Worm (Caenorhabditis elegans) whole organism, L4/young adult: ENCODE measurements around the gene eel-1.

Source experiments
- W03F9.2 ChIP-seq: fragments of 150-350 bp; optimal IDR thresholded peaks from 2 replicates; lab custom pipeline; 2014; ENCODE audit warnings: missing biosample characterization, missing genetic modification characterization
- dao-5 ChIP-seq: sonication (generic microtip); optimal IDR thresholded peaks from 2 replicates; lab custom pipeline; 2016; ENCODE audit warnings: missing genotype, missing genetic modification characterization, moderate library complexity, missing compliant biosample characterization
- him-1 ChIP-seq: sonication (generic microtip); optimal IDR thresholded peaks from 2 replicates; lab custom pipeline; 2016; ENCODE audit warnings: missing genotype, missing genetic modification reagents, missing genetic modification characterization, missing compliant biosample characterization

ce11 chrIV:3097019-3097418, 47.1 kb upstream of the eel-1 start:
- no peak for TF ChIP-seq him-1 (tag; lab: Kevin White, UChicago)
- TF ChIP-seq dao-5 (tag; lab: Kevin White, UChicago), result no peak
- TF ChIP-seq W03F9.2, result no peak
